Fruit fly (Drosophila melanogaster): ENCODE measurements around the gene Or98b.

Gene Or98b

DNA sequence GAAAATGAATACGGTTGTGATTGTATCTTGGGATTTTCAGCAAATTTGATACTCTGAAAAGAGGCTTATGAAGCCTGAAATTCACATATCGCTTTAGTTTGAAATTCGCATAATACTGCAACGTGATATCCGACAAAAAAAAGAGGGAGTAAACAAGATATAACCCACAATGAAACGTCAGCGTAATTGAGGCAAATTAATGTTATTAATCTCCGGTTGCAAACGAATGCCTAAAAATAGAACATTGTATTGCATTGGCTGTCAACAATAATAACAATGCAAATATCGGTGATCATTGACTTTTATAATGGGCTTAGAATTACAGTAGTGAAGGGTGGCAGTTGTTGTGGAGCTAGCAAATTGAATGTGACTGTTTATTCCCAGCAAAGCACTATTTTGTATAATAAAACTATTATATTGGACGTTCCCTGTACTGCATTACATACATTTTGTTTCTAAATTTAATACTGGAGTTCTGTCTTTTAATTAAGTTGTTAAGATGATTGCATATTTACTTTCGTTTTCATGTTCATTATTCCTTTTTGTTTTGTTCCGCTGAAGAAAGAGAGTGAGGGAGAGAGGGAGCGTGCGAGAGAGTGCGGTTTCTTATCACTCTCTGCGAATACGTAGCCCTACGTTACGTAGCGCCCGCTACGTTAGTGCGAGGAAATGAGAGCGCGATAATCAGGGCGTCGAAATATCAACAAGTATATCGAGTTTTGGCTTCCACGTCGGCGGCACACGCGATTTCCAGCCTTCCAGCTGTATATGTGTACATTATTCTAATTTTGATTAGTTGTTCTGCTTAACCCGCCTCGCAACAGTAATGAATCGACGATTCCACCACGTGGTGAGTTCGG is 21.5 kb upstream of the Or98b start (continued):
- TF ChIP-seq kni (GFP tag; optimal IDR thresholded peaks at IDR 0.05) (peak; percentile 70), gem (tag; optimal IDR thresholded peaks at IDR 0.05) (no peak), HHEX (GFP tag; optimal IDR thresholded peaks at IDR 0.05) (no peak), nerfin-1 (tag; optimal IDR thresholded peaks at IDR 0.05) (no peak), Awh (GFP tag; IDR thresholded peaks at IDR 0.05) (no peak), CG4820 (GFP tag; optimal IDR thresholded peaks at IDR 0.05) (no peak), CG10543 (GFP tag; optimal IDR thresholded peaks at IDR 0.05) (peak; percentile 75), HLH54F (GFP tag; optimal IDR thresholded peaks at IDR 0.05) (no peak), CG8290 (GFP tag; optimal IDR thresholded peaks at IDR 0.05) (no peak), CG8290 (tag; optimal IDR thresholded peaks at IDR 0.05) (peak in 1 of 2 experiments; percentile 63), Poxn (GFP tag; IDR thresholded peaks at IDR 0.05) (no peak), MBD-R2 (GFP tag; IDR thresholded peaks at IDR 0.05) (no peak; the same call in 1 of the 2 replicates), Atf-2 (GFP tag; optimal IDR thresholded peaks at IDR 0.05) (no peak), Adf1 (GFP tag; IDR thresholded peaks at IDR 0.05) (no peak), bsh (GFP tag; optimal IDR thresholded peaks at IDR 0.05) (no peak), tna (GFP tag; IDR thresholded peaks at IDR 0.05; ENCODE audit: partially characterized antibody) (peak; percentile 50; the same call in 1 of the 2 replicates), insv (GFP tag; optimal IDR thresholded peaks at IDR 0.05) (no peak), Hey (tag; optimal IDR thresholded peaks at IDR 0.05) (no peak), Sin3A (optimal IDR thresholded peaks at IDR 0.05) (no peak), CG13775 (GFP tag; optimal IDR thresholded peaks at IDR 0.05) (no peak), CG16815 (GFP tag; optimal IDR thresholded peaks at IDR 0.05) (no peak), bbx (GFP tag; IDR thresholded peaks at IDR 0.05; ENCODE audit: partially characterized antibody) (0 out of 2 replicates have a peak, but pooled peaks have one; percentile 38), CG15601 (tag; optimal IDR thresholded peaks at IDR 0.05) (no peak), CG1603 (tag; optimal IDR thresholded peaks at IDR 0.05) (no peak), Hr3 (GFP tag; optimal IDR thresholded peaks at IDR 0.05) (no peak), Kr (GFP tag; optimal IDR thresholded peaks at IDR 0.05) (no peak), CG18011 (GFP tag; optimal IDR thresholded peaks at IDR 0.05) (no peak), CG11695 (GFP tag; IDR thresholded peaks at IDR 0.05) (no peak), Hsf (GFP tag; optimal IDR thresholded peaks at IDR 0.05) (no peak), Hr39 (optimal IDR thresholded peaks at IDR 0.05) (no peak), CG6791 (GFP tag; IDR thresholded peaks at IDR 0.05; ENCODE audit: partially characterized antibody) (no peak), CG12104 (GFP tag; optimal IDR thresholded peaks at IDR 0.05) (no peak), danr (GFP tag; IDR thresholded peaks at IDR 0.05) (no peak), usp (GFP tag; optimal IDR thresholded peaks at IDR 0.05) (no peak), tx (GFP tag; optimal IDR thresholded peaks at IDR 0.05) (no peak), mirr (GFP tag; optimal IDR thresholded peaks at IDR 0.05) (peak; percentile 62), Dek (tag; optimal IDR thresholded peaks at IDR 0.05) (no peak), fd96Cb (tag; optimal IDR thresholded peaks at IDR 0.05) (no peak), pnt (GFP tag; optimal IDR thresholded peaks at IDR 0.05) (no peak), CG11247 (GFP tag; IDR thresholded peaks at IDR 0.05) (no peak), zen (tag; optimal IDR thresholded peaks at IDR 0.05) (no peak), repo (GFP tag; optimal IDR thresholded peaks at IDR 0.05) (no peak), CG10979 (tag; optimal IDR thresholded peaks at IDR 0.05) (no peak), CG15073 (GFP tag; optimal IDR thresholded peaks at IDR 0.05) (no peak), caup (GFP tag; optimal IDR thresholded peaks at IDR 0.05; ENCODE audit: severe bottlenecking) (no peak), Drgx (GFP tag; IDR thresholded peaks at IDR 0.05) (no peak), CG11456 (GFP tag; IDR thresholded peaks at IDR 0.05) (no peak), ATbp (GFP tag; optimal IDR thresholded peaks at IDR 0.05) (no peak), Ssrp (tag; optimal IDR thresholded peaks at IDR 0.05) (no peak), pros (GFP tag; optimal IDR thresholded peaks at IDR 0.05) (no peak)
